Fruit fly (Drosophila melanogaster) whole organism: ENCODE results near the gene CG10096.

Experiments used
- CG8478 ChIP-seq: fragments of >200 bp; optimal IDR thresholded peaks from 2 replicates; lab custom pipeline; 2018; ENCODE audit warnings: inconsistent platforms
- Dll ChIP-seq: fragments of >200 bp; optimal IDR thresholded peaks from 2 replicates; lab custom pipeline; 2017
- EcR ChIP-seq, 2 experiments: fragments of >200 bp; optimal IDR thresholded peaks; 2 replicates each; lab custom pipeline; 2017; ENCODE audit warnings: missing biosample characterization in 2 of 2, missing genetic modification characterization in 2 of 2, missing genetic modification reagents in 2 of 2
- pan ChIP-seq: fragments of >200 bp; optimal IDR thresholded peaks from 2 replicates; lab custom pipeline; 2017
- psq ChIP-seq: fragments of >200 bp; optimal IDR thresholded peaks from 2 replicates; lab custom pipeline; 2017
- usp ChIP-seq: fragments of >200 bp; optimal IDR thresholded peaks from 2 replicates; lab custom pipeline; 2017; ENCODE audit warnings: missing biosample characterization, missing genetic modification characterization, mixed read lengths

The CG10096 gene

dm6 chr3R:12369135-12369792, 26.5 kb downstream of the CG10096 start, which contains the start of gene GstD1:
Gene GstD1 (minus strand): TSS chr3R:12369268.
- TF ChIP-seq pan (lab: Kevin White, UChicago) (no peak), EcR (GFP tag; optimal IDR thresholded peaks at IDR 0.05; lab: Kevin White, UChicago) (peak in 1 of 2 experiments; percentile 4), CG8478 (lab: Kevin White, UChicago) (no peak)

- no peak for TF ChIP-seq CG8478 (lab: Kevin White, UChicago)
- no peak for TF ChIP-seq EcR (GFP tag; optimal IDR thresholded peaks at IDR 0.05; lab: Kevin White, UChicago)
- no peak for TF ChIP-seq psq
- TF ChIP-seq pan (lab: Kevin White, UChicago) = no peak
- no peak for TF ChIP-seq Dll (lab: Kevin White, UChicago)
- no peak for TF ChIP-seq usp
Measured at dm6 chr3R:12367464-12367863, 28.3 kb downstream of the CG10096 start, which contains the start of gene GstD9. Gene GstD9 (minus strand): TSS chr3R:12367564.

dm6 chr3R:12365887-12366286, 29.9 kb downstream of the CG10096 start:
- no peak for TF ChIP-seq Dll (lab: Kevin White, UChicago)
- no peak for TF ChIP-seq psq
- TF ChIP-seq usp = no peak
- no peak for TF ChIP-seq CG8478 (lab: Kevin White, UChicago)

dm6 chr3R:12365264-12365840, 30.4 kb downstream of the CG10096 start, which contains the start of gene GstD10:
Gene GstD10 (minus strand): TSS chr3R:12365735.
- TF ChIP-seq EcR (GFP tag; optimal IDR thresholded peaks at IDR 0.05; lab: Kevin White, UChicago) (no peak), usp (no peak), psq (no peak), Dll (lab: Kevin White, UChicago) (no peak), CG8478 (lab: Kevin White, UChicago) (no peak), pan (lab: Kevin White, UChicago) (no peak)

- TF ChIP-seq psq (no peak), usp (no peak), CG8478 (lab: Kevin White, UChicago) (no peak), EcR (GFP tag; optimal IDR thresholded peaks at IDR 0.05; lab: Kevin White, UChicago) (no peak), Dll (lab: Kevin White, UChicago) (no peak), pan (lab: Kevin White, UChicago) (no peak)
Measured at dm6 chr3R:12364580-12364979, 31.2 kb downstream of the CG10096 start, which contains the start of gene Tim17a1. Gene Tim17a1 (minus strand): TSS chr3R:12364680.

dm6 chr3R:12363544-12363943, 32.2 kb downstream of the CG10096 start:
- TF ChIP-seq usp (no peak), CG8478 (lab: Kevin White, UChicago) (no peak), EcR (GFP tag; optimal IDR thresholded peaks at IDR 0.05; lab: Kevin White, UChicago) (no peak), pan (lab: Kevin White, UChicago) (no peak), Dll (lab: Kevin White, UChicago) (no peak)

dm6 chr3R:12361962-12362497, 33.8 kb downstream of the CG10096 start:
- no peak for TF ChIP-seq usp
- TF ChIP-seq CG8478 (lab: Kevin White, UChicago) = no peak
- no peak for TF ChIP-seq EcR (GFP tag; optimal IDR thresholded peaks at IDR 0.05; lab: Kevin White, UChicago)

dm6 chr3R:12359837-12360236, 35.9 kb downstream of the CG10096 start, which contains the start of gene CG4115:
Gene CG4115 (plus strand): TSS chr3R:12360008.
- no peak for TF ChIP-seq EcR (GFP tag; optimal IDR thresholded peaks at IDR 0.05; lab: Kevin White, UChicago)
- no peak for TF ChIP-seq Dll (lab: Kevin White, UChicago)
- no peak for TF ChIP-seq psq
- no peak for TF ChIP-seq pan (lab: Kevin White, UChicago)
- no peak for TF ChIP-seq usp
- no peak for TF ChIP-seq CG8478 (lab: Kevin White, UChicago)

dm6 chr3R:12356044-12356443, 39.7 kb downstream of the CG10096 start, which contains the start of gene MBD-R2:
Gene MBD-R2 (minus strand): TSS chr3R:12356265.
- TF ChIP-seq usp (no peak), pan (lab: Kevin White, UChicago) (no peak), Dll (lab: Kevin White, UChicago) (no peak), CG8478 (lab: Kevin White, UChicago) (no peak), EcR (GFP tag; optimal IDR thresholded peaks at IDR 0.05; lab: Kevin White, UChicago) (no peak)

dm6 chr3R:12352003-12352402, 43.8 kb downstream of the CG10096 start, which contains the start of gene CG10041:
Gene CG10041 (minus strand): TSS chr3R:12352103.
- no peak for TF ChIP-seq CG8478 (lab: Kevin White, UChicago)
- no peak for TF ChIP-seq EcR (GFP tag; optimal IDR thresholded peaks at IDR 0.05; lab: Kevin White, UChicago)
- no peak for TF ChIP-seq Dll (lab: Kevin White, UChicago)
- no peak for TF ChIP-seq pan (lab: Kevin White, UChicago)
- no peak for TF ChIP-seq usp
- TF ChIP-seq psq = no peak

- TF ChIP-seq pan (lab: Kevin White, UChicago) (no peak), usp (no peak), EcR (GFP tag; optimal IDR thresholded peaks at IDR 0.05; lab: Kevin White, UChicago) (no peak), psq (no peak), CG8478 (lab: Kevin White, UChicago) (no peak), Dll (lab: Kevin White, UChicago) (no peak)
Measured at dm6 chr3R:12350497-12350896, 45.3 kb downstream of the CG10096 start, which contains the start of gene CG10038. Gene CG10038 (minus strand): TSS chr3R:12350644.

- no peak for TF ChIP-seq EcR (GFP tag; optimal IDR thresholded peaks at IDR 0.05; lab: Kevin White, UChicago)
- TF ChIP-seq Dll (lab: Kevin White, UChicago) = no peak
- TF ChIP-seq pan (lab: Kevin White, UChicago) = no peak
- TF ChIP-seq usp = no peak
- TF ChIP-seq psq = no peak
- TF ChIP-seq CG8478 (lab: Kevin White, UChicago) = no peak
Measured at dm6 chr3R:12347659-12348058, 48.1 kb downstream of the CG10096 start.
